Worm (Caenorhabditis elegans) whole organism, young adult: ENCODE measurements around the gene H14E04.3.
"Not testable (repeated sequence)": the region's sequence is repeated elsewhere in the genome, so short reads cannot be mapped to it uniquely, and the experiment has no call there.

Experiments
- F57A8.1 ChIP-seq: fragments of 200-800 bp; sonication (Bioruptor generic); optimal IDR thresholded peaks from 2 replicates; lab custom pipeline; 2018; ENCODE audit warnings: mild to moderate bottlenecking, missing genetic modification characterization, moderate library complexity, missing compliant biosample characterization
- F57C9.4 ChIP-seq: sonication (generic microtip); optimal IDR thresholded peaks from 2 replicates; lab custom pipeline; 2017; ENCODE audit warnings: mild to moderate bottlenecking, missing genetic modification characterization, missing compliant biosample characterization
- Y95B8A.8 ChIP-seq: fragments of 200-800 bp; sonication (Bioruptor generic); IDR thresholded peaks from 2 replicates; pipeline ENCODE4 v1.3.6; 2022; ENCODE audit warnings: missing genetic modification reagents, missing genetic modification characterization, missing compliant biosample characterization
- ama-1 ChIP-seq, 3 experiments: fragments of 150-350 bp in 1 of 3; sonication (generic microtip) in 2 of 3; optimal IDR thresholded peaks; 2 replicates each; lab custom pipeline; 2014 to 2018; ENCODE audit warnings: missing biosample characterization in 2 of 3, missing genetic modification characterization in 2 of 3, missing genetic modification reagents in 2 of 3
- ceh-40 ChIP-seq: fragments of 200-800 bp; sonication (Bioruptor generic); IDR thresholded peaks from 2 replicates; pipeline ENCODE4 v1.3.6; 2022; ENCODE audit warnings: missing genetic modification characterization, missing compliant biosample characterization
- lsl-1 ChIP-seq: fragments of 200-800 bp; sonication (Bioruptor generic); optimal IDR thresholded peaks from 2 replicates; lab custom pipeline; 2018; ENCODE audit warnings: mild to moderate bottlenecking, missing genetic modification characterization, moderate library complexity, missing compliant biosample characterization
- nhr-90 ChIP-seq: sonication (generic microtip); optimal IDR thresholded peaks from 2 replicates; lab custom pipeline; 2016; ENCODE audit warnings: missing genotype, mild to moderate bottlenecking, missing genetic modification characterization, missing compliant biosample characterization
- rcor-1 ChIP-seq: fragments of 200-800 bp; sonication (Bioruptor generic); IDR thresholded peaks from 2 replicates; pipeline ENCODE4 v1.3.6; 2022; ENCODE audit warnings: missing genetic modification reagents, missing genetic modification characterization, missing compliant biosample characterization
- unc-62 ChIP-seq: fragments of 150-350 bp; optimal IDR thresholded peaks from 2 replicates; lab custom pipeline; 2014; ENCODE audit warnings: missing biosample characterization, missing genetic modification reagents, missing genetic modification characterization
- ztf-18 ChIP-seq: sonication (generic microtip); optimal IDR thresholded peaks from 2 replicates; lab custom pipeline; 2016; ENCODE audit warnings: missing genotype, mild to moderate bottlenecking, missing genetic modification characterization, missing compliant biosample characterization

ce11 chrIII:2435373-2435772, 49.0 kb upstream of the H14E04.3 start, which contains the start of gene W04B5.6:
- not testable (repeated sequence) for TF ChIP-seq Y95B8A.8 (GFP tag; lab: Robert Waterston, UW); F57C9.4; nhr-90 (tag; lab: Kevin White, UChicago); ceh-40; ztf-18 (tag; lab: Kevin White, UChicago); lsl-1 (GFP tag; lab: Kevin White, UChicago); unc-62 (GFP tag; lab: Kevin White, UChicago); ama-1 (optimal IDR thresholded peaks at IDR 0.05; lab: Kevin White, UChicago); ama-1 (GFP tag; optimal IDR thresholded peaks at IDR 0.05; lab: Kevin White, UChicago); F57A8.1 (GFP tag; lab: Kevin White, UChicago); rcor-1 (GFP tag; lab: Robert Waterston, UW)
